Fruit fly (Drosophila melanogaster) whole organism, adult: ENCODE measurements around the gene Fie.

ENCODE experiments used
- CG11617 ChIP-seq: fragments of 200-800 bp; sonication (Bioruptor generic); optimal IDR thresholded peaks from 2 replicates; lab custom pipeline; 2017; ENCODE audit warnings: mild to moderate bottlenecking, missing biosample characterization, missing genetic modification reagents, missing genetic modification characterization
- CG14711 ChIP-seq: fragments of 200-800 bp; sonication (Bioruptor generic); optimal IDR thresholded peaks from 2 replicates; lab custom pipeline; 2018; ENCODE audit warnings: missing biosample characterization, mild to moderate bottlenecking, missing genetic modification characterization, moderate library complexity
- CG33017 ChIP-seq: fragments of 200-800 bp; sonication (Bioruptor generic); optimal IDR thresholded peaks from 2 replicates; lab custom pipeline; 2018; ENCODE audit warnings: missing biosample characterization, mild to moderate bottlenecking, missing genetic modification characterization, moderate library complexity
- CG7045 ChIP-seq: fragments of 200-800 bp; sonication (Bioruptor generic); optimal IDR thresholded peaks from 2 replicates; lab custom pipeline; 2017; ENCODE audit warnings: missing biosample characterization, mild to moderate bottlenecking, missing genetic modification characterization
- Clk ChIP-seq: fragments of 200-800 bp; sonication (Bioruptor generic); optimal IDR thresholded peaks from 2 replicates; lab custom pipeline; 2017; ENCODE audit warnings: missing biosample characterization, missing genetic modification characterization
- Hr96 ChIP-seq: fragments of 200-800 bp; sonication (Bioruptor generic); optimal IDR thresholded peaks from 2 replicates; lab custom pipeline; 2016; ENCODE audit warnings: missing biosample characterization, missing genetic modification characterization
- Mnt ChIP-seq: fragments of 200-800 bp; sonication (Bioruptor generic); optimal IDR thresholded peaks from 2 replicates; lab custom pipeline; 2016; ENCODE audit warnings: missing biosample characterization, mild to moderate bottlenecking, missing genetic modification characterization
- bab1 ChIP-seq: fragments of 200-800 bp; sonication (Bioruptor generic); optimal IDR thresholded peaks from 3 replicates; lab custom pipeline; 2019; ENCODE audit warnings: missing biosample characterization, mild to moderate bottlenecking, missing genetic modification characterization, moderate library complexity
- cnc ChIP-seq, 2 experiments: fragments of >200 bp; optimal IDR thresholded peaks; 2 replicates each; lab custom pipeline; 2017
- kay ChIP-seq: fragments of 200-800 bp; sonication (Bioruptor generic); peaks from one replicate; lab custom pipeline; 2016; ENCODE audit warnings: missing biosample characterization, missing genetic modification characterization, borderline replicate concordance
- pad ChIP-seq: fragments of 200-800 bp; sonication (Bioruptor generic); optimal IDR thresholded peaks from 3 replicates; lab custom pipeline; 2017; ENCODE audit warnings: missing biosample characterization, missing genetic modification characterization, mild to moderate bottlenecking, moderate library complexity, missing genetic modification reagents
- tj ChIP-seq: fragments of 200-800 bp; sonication (Bioruptor generic); optimal IDR thresholded peaks from 3 replicates; lab custom pipeline; 2017; ENCODE audit warnings: missing biosample characterization, mild to moderate bottlenecking, missing genetic modification characterization, moderate library complexity

dm6 chr3L:3851847-3852246 lies 40.5 kb upstream of the Fie start:
- TF ChIP-seq CG11617 (GFP tag; lab: Kevin White, UChicago): no peak
- TF ChIP-seq bab1 (GFP tag; lab: Kevin White, UChicago): no peak
- TF ChIP-seq kay: no peak
- no peak for TF ChIP-seq pad (GFP tag; lab: Kevin White, UChicago)
- TF ChIP-seq tj (GFP tag; lab: Kevin White, UChicago): no peak
- TF ChIP-seq CG14711: no peak
- no peak for TF ChIP-seq cnc (optimal IDR thresholded peaks at IDR 0.05; lab: Kevin White, UChicago)
- TF ChIP-seq Clk (GFP tag; lab: Kevin White, UChicago): no peak
- no peak for TF ChIP-seq CG7045 (GFP tag; lab: Kevin White, UChicago)
- no peak for TF ChIP-seq CG33017 (tag; lab: Kevin White, UChicago)
- no peak for TF ChIP-seq Mnt (GFP tag; lab: Kevin White, UChicago)
- TF ChIP-seq Hr96 (GFP tag; lab: Kevin White, UChicago): no peak
